Worm (Caenorhabditis elegans) whole organism, young adult: ENCODE results near the gene K10H10.6.

Source experiments
- B0019.2 ChIP-seq: fragments of 200-800 bp; sonication (Bioruptor generic); conservative IDR thresholded peaks from 2 replicates; pipeline ENCODE4 v1.3.6; 2022; ENCODE audit warnings: missing genetic modification reagents, missing genetic modification characterization, missing compliant biosample characterization
- B0261.1 ChIP-seq: sonication (generic microtip); optimal IDR thresholded peaks from 2 replicates; lab custom pipeline; 2016; ENCODE audit warnings: mild to moderate bottlenecking, missing genetic modification characterization, moderate library complexity, missing compliant biosample characterization
- C06A6.2 ChIP-seq: fragments of 200-800 bp; sonication (Bioruptor generic); conservative IDR thresholded peaks from 2 replicates; pipeline ENCODE4 v1.3.6; 2022; ENCODE audit warnings: missing genetic modification characterization, missing compliant biosample characterization
- F22D6.2 ChIP-seq: sonication (generic microtip); optimal IDR thresholded peaks from 2 replicates; lab custom pipeline; 2016; ENCODE audit warnings: mild to moderate bottlenecking, missing genetic modification characterization, missing compliant biosample characterization
- F39B2.1 ChIP-seq: fragments of 200-800 bp; sonication (Bioruptor generic); IDR thresholded peaks from 2 replicates; pipeline ENCODE4 v1.3.6; 2022; ENCODE audit warnings: missing genetic modification reagents, missing genetic modification characterization, missing compliant biosample characterization
- F52B5.7 ChIP-seq: sonication (generic microtip); optimal IDR thresholded peaks from 2 replicates; lab custom pipeline; 2016; ENCODE audit warnings: mild to moderate bottlenecking, missing genetic modification characterization, missing compliant biosample characterization
- F57A8.1 ChIP-seq: fragments of 200-800 bp; sonication (Bioruptor generic); optimal IDR thresholded peaks from 2 replicates; lab custom pipeline; 2018; ENCODE audit warnings: mild to moderate bottlenecking, missing genetic modification characterization, moderate library complexity, missing compliant biosample characterization
- T07F8.4 ChIP-seq: sonication (generic microtip); optimal IDR thresholded peaks from 2 replicates; lab custom pipeline; 2016; ENCODE audit warnings: mild to moderate bottlenecking, missing genetic modification characterization, moderate library complexity, missing compliant biosample characterization
- Y53F4B.3 ChIP-seq: fragments of 200-800 bp; sonication (Bioruptor generic); IDR thresholded peaks from 2 replicates; pipeline ENCODE4 v1.3.6; 2022; ENCODE audit warnings: missing genetic modification reagents, missing genetic modification characterization, missing compliant biosample characterization
- Y67H2A.10 ChIP-seq: fragments of 200-800 bp; sonication (Bioruptor generic); conservative IDR thresholded peaks from 2 replicates; pipeline ENCODE4 v1.3.6; 2022; ENCODE audit warnings: missing genetic modification reagents, missing genetic modification characterization, missing compliant biosample characterization
- ama-1 ChIP-seq, 3 experiments: fragments of 150-350 bp in 1 of 3; sonication (generic microtip) in 2 of 3; optimal IDR thresholded peaks; 2 replicates each; lab custom pipeline; 2014 to 2018; ENCODE audit warnings: missing biosample characterization in 2 of 3, missing genetic modification characterization in 2 of 3, missing genetic modification reagents in 2 of 3
- aptf-2 ChIP-seq: fragments of 200-800 bp; sonication (Bioruptor generic); conservative IDR thresholded peaks from 2 replicates; pipeline ENCODE4 v1.3.6; 2022; ENCODE audit warnings: missing genetic modification reagents, missing genetic modification characterization, missing compliant biosample characterization
- aptf-3 ChIP-seq: fragments of 200-800 bp; sonication (Bioruptor generic); IDR thresholded peaks from 2 replicates; pipeline ENCODE4 v1.3.6; 2022; ENCODE audit warnings: missing genetic modification characterization, missing compliant biosample characterization
- attf-5 ChIP-seq: fragments of 200-800 bp; sonication (Bioruptor generic); optimal IDR thresholded peaks from 2 replicates; lab custom pipeline; 2018; ENCODE audit warnings: mild to moderate bottlenecking, missing genetic modification characterization, missing compliant biosample characterization
- bed-1 ChIP-seq: fragments of 200-800 bp; sonication (Bioruptor generic); IDR thresholded peaks from 2 replicates; pipeline ENCODE4 v1.3.6; 2022; ENCODE audit warnings: missing genetic modification reagents, missing genetic modification characterization, missing compliant biosample characterization
- bed-2 ChIP-seq: fragments of 200-800 bp; sonication (Bioruptor generic); IDR thresholded peaks from 2 replicates; pipeline ENCODE4 v1.3.6; 2022; ENCODE audit warnings: missing genetic modification reagents, missing genetic modification characterization, missing compliant biosample characterization
- ccch-3 ChIP-seq: fragments of 200-800 bp; sonication (Bioruptor generic); optimal IDR thresholded peaks from 2 replicates; lab custom pipeline; 2018; ENCODE audit warnings: mild to moderate bottlenecking, missing genetic modification characterization, missing compliant biosample characterization
- ceh-27 ChIP-seq: fragments of 200-800 bp; sonication (Bioruptor generic); optimal IDR thresholded peaks from 2 replicates; lab custom pipeline; 2018; ENCODE audit warnings: mild to moderate bottlenecking, missing genetic modification characterization, moderate library complexity, missing compliant biosample characterization
- ceh-40 ChIP-seq: fragments of 200-800 bp; sonication (Bioruptor generic); IDR thresholded peaks from 2 replicates; pipeline ENCODE4 v1.3.6; 2022; ENCODE audit warnings: missing genetic modification characterization, missing compliant biosample characterization
- ceh-91 ChIP-seq: fragments of 200-800 bp; sonication (Bioruptor generic); IDR thresholded peaks from 2 replicates; pipeline ENCODE4 v1.3.6; 2022; ENCODE audit warnings: missing genetic modification reagents, missing genetic modification characterization, missing compliant biosample characterization
- chd-7 ChIP-seq: sonication (generic microtip); optimal IDR thresholded peaks from 2 replicates; lab custom pipeline; 2016; ENCODE audit warnings: mild to moderate bottlenecking, missing genetic modification characterization, moderate library complexity, missing compliant biosample characterization
- dox-1 ChIP-seq: fragments of 200-800 bp; sonication (Bioruptor generic); IDR thresholded peaks from 2 replicates; pipeline ENCODE4 v1.3.6; 2022; ENCODE audit warnings: missing genetic modification reagents, missing genetic modification characterization, missing compliant biosample characterization
- dpff-1 ChIP-seq: sonication (generic microtip); optimal IDR thresholded peaks from 2 replicates; lab custom pipeline; 2017; ENCODE audit warnings: mild to moderate bottlenecking, missing genetic modification characterization, missing compliant biosample characterization
- fkh-3 ChIP-seq: sonication (generic microtip); optimal IDR thresholded peaks from 2 replicates; lab custom pipeline; 2016; ENCODE audit warnings: mild to moderate bottlenecking, missing genetic modification characterization, missing compliant biosample characterization
- gei-17 ChIP-seq: fragments of 200-800 bp; sonication (Bioruptor generic); optimal IDR thresholded peaks from 2 replicates; lab custom pipeline; 2018; ENCODE audit warnings: mild to moderate bottlenecking, missing genetic modification characterization, missing compliant biosample characterization
- him-1 ChIP-seq: sonication (generic microtip); optimal IDR thresholded peaks from 2 replicates; lab custom pipeline; 2016; ENCODE audit warnings: missing genotype, missing genetic modification reagents, missing genetic modification characterization, missing compliant biosample characterization
- hmg-1.2 ChIP-seq: fragments of 200-800 bp; sonication (Bioruptor generic); IDR thresholded peaks from 2 replicates; pipeline ENCODE4 v1.3.6; 2022; ENCODE audit warnings: missing genetic modification reagents, missing genetic modification characterization, missing compliant biosample characterization
- hmg-20 ChIP-seq: fragments of 200-800 bp; sonication (Bioruptor generic); IDR thresholded peaks from 2 replicates; pipeline ENCODE4 v1.3.6; 2022; ENCODE audit warnings: missing genetic modification reagents, missing genetic modification characterization, missing compliant biosample characterization
- hrde-1 ChIP-seq: sonication (generic microtip); optimal IDR thresholded peaks from 2 replicates; lab custom pipeline; 2016; ENCODE audit warnings: missing genetic modification characterization, mild to moderate bottlenecking, missing compliant biosample characterization, moderate library complexity, missing genotype, missing genetic modification reagents, borderline replicate concordance
- lin-54 ChIP-seq: fragments of 200-800 bp; sonication (Bioruptor generic); optimal IDR thresholded peaks from 2 replicates; lab custom pipeline; 2018; ENCODE audit warnings: mild to moderate bottlenecking, missing genetic modification characterization, missing compliant biosample characterization
- lsl-1 ChIP-seq: fragments of 200-800 bp; sonication (Bioruptor generic); optimal IDR thresholded peaks from 2 replicates; lab custom pipeline; 2018; ENCODE audit warnings: mild to moderate bottlenecking, missing genetic modification characterization, moderate library complexity, missing compliant biosample characterization
- lsy-27 ChIP-seq: sonication (generic microtip); optimal IDR thresholded peaks from 2 replicates; lab custom pipeline; 2017; ENCODE audit warnings: missing genetic modification characterization, mild to moderate bottlenecking, missing compliant biosample characterization, antibody characterized with exemption, missing genotype, borderline replicate concordance; ENCODE audit not compliant: insufficient read depth
- madf-10 ChIP-seq: sonication (generic microtip); optimal IDR thresholded peaks from 2 replicates; lab custom pipeline; 2016; ENCODE audit warnings: mild to moderate bottlenecking, missing genetic modification characterization, missing compliant biosample characterization
- nhr-27 ChIP-seq: fragments of 200-800 bp; sonication (Bioruptor generic); optimal IDR thresholded peaks from 2 replicates; lab custom pipeline; 2018; ENCODE audit warnings: mild to moderate bottlenecking, missing genetic modification characterization, moderate library complexity, missing compliant biosample characterization
- snpc-3.4 ChIP-seq: sonication (generic microtip); optimal IDR thresholded peaks from 2 replicates; lab custom pipeline; 2017; ENCODE audit warnings: missing genetic modification characterization, mild to moderate bottlenecking, missing compliant biosample characterization, antibody characterized with exemption, moderate library complexity, missing genotype, missing genetic modification reagents
- snpc-4 ChIP-seq, 5 experiments: fragments of 150-350 bp in 1 of 5; sonication (generic microtip) in 4 of 5; optimal IDR thresholded peaks; 2 replicates each; lab custom pipeline; 2014 to 2018; ENCODE audit warnings: missing genetic modification characterization in 5 of 5, missing biosample characterization in 3 of 5, antibody characterized with exemption in 2 of 5, mild to moderate bottlenecking in 2 of 5, missing compliant biosample characterization in 2 of 5, missing genotype in 2 of 5, moderate library complexity in 2 of 5, missing genetic modification reagents in 1 of 5
- somi-1 ChIP-seq: fragments of 200-800 bp; sonication (Bioruptor generic); optimal IDR thresholded peaks from 2 replicates; lab custom pipeline; 2018; ENCODE audit warnings: mild to moderate bottlenecking, missing genetic modification characterization, missing compliant biosample characterization
- tbp1 ChIP-seq: fragments of 200-800 bp; sonication (Bioruptor generic); optimal IDR thresholded peaks from 2 replicates; lab custom pipeline; 2018; ENCODE audit warnings: mild to moderate bottlenecking, missing genetic modification characterization, missing compliant biosample characterization
- tlf-1 ChIP-seq: fragments of 200-800 bp; sonication (Bioruptor generic); optimal IDR thresholded peaks from 2 replicates; lab custom pipeline; 2018; ENCODE audit warnings: mild to moderate bottlenecking, missing genetic modification characterization, missing compliant biosample characterization
- unc-130 ChIP-seq: sonication (generic microtip); optimal IDR thresholded peaks from 2 replicates; lab custom pipeline; 2016; ENCODE audit warnings: missing genetic modification reagents, missing genetic modification characterization, missing compliant biosample characterization
- zim-3 ChIP-seq: sonication (generic microtip); optimal IDR thresholded peaks from 2 replicates; lab custom pipeline; 2017; ENCODE audit warnings: mild to moderate bottlenecking, missing genetic modification characterization, moderate library complexity, missing compliant biosample characterization
- ztf-6 ChIP-seq: fragments of 200-800 bp; sonication (Bioruptor generic); IDR thresholded peaks from 2 replicates; pipeline ENCODE4 v1.3.6; 2022; ENCODE audit warnings: missing genetic modification reagents, missing genetic modification characterization, missing compliant biosample characterization

The K10H10.6 gene

DNA sequence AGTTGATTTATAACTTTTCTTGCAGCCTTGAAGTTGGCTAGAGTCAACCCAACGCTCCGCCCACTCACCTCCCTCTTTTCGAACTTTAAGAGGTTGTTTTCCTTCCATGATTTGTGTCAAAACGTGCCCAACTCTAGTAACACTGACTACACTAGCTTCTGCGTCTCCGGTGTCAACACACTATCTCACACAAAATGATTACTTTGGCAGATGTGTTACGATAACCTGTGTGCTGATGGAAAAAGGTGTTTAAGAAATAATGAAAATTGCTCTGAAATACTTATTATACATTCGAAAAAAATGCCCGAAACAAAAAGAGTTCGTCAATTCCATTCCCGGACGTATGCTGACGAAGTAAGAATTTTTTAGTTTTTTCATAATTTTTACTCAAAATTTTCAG, at the start of gene K10H10.6:
K10H10.6 (plus strand) TSS at position 301 of the 400 bp plus-strand sequence.
- TF ChIP-seq hmg-1.2 (GFP tag; lab: Robert Waterston, UW) = peak; percentile 42; the same call in 1 of the 2 replicates
- TF ChIP-seq snpc-3.4 (tag; lab: Kevin White, UChicago) = no peak
- TF ChIP-seq, all 124 proteins: peak for 1

DNA sequence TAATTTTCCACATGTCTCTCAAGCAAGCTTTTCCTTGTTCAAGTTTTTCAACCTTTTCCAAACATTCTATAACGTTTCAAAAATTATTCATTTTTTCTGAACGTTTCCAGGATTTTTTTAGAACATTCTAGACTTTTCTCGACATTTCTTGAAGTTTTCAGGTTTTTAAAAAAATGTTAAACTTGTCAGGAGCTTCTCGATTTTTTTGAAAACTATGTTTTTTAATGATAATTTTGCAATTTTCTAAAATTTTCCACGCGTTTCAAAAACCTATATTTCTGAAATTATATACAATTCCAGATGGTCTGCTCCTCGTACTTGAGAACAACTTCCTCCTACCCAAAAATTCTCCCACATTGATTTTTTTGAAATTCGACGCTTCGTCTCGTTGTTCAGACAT, 47.8 kb upstream of the K10H10.6 start, which contains the start of gene dmsr-6:
dmsr-6 (plus strand) TSS at position 301 of the 400 bp plus-strand sequence.
- TF ChIP-seq ccch-3 (GFP tag; lab: Kevin White, UChicago) (no peak), F22D6.2 (no peak), aptf-3 (GFP tag; lab: Robert Waterston, UW) (no peak), ceh-40 (GFP tag; lab: Robert Waterston, UW) (no peak), attf-5 (no peak), aptf-2 (GFP tag; lab: Robert Waterston, UW) (no peak), Y53F4B.3 (GFP tag; lab: Robert Waterston, UW) (no peak), F52B5.7 (no peak), F57A8.1 (GFP tag; lab: Kevin White, UChicago) (no peak), zim-3 (tag; lab: Kevin White, UChicago) (no peak), ceh-27 (no peak), gei-17 (no peak), T07F8.4 (tag; lab: Kevin White, UChicago) (no peak), madf-10 (tag; lab: Kevin White, UChicago) (no peak), dpff-1 (tag; lab: Kevin White, UChicago) (no peak), tlf-1 (GFP tag; lab: Kevin White, UChicago) (no peak), lsy-27 (tag; lab: Kevin White, UChicago) (no peak)

- TF ChIP-seq ama-1 (optimal IDR thresholded peaks at IDR 0.05; lab: Kevin White, UChicago) (no peak), ama-1 (GFP tag; optimal IDR thresholded peaks at IDR 0.05; lab: Kevin White, UChicago) (no peak), him-1 (tag; lab: Kevin White, UChicago) (peak; percentile 64)
Observed at ce11 chrII:14470020-14470419, 33.1 kb upstream of the K10H10.6 start.

ce11 chrII:14474700-14475099, 28.4 kb upstream of the K10H10.6 start:
- no peak for TF ChIP-seq ama-1 (optimal IDR thresholded peaks at IDR 0.05; lab: Kevin White, UChicago)
- no peak for TF ChIP-seq ama-1 (GFP tag; optimal IDR thresholded peaks at IDR 0.05; lab: Kevin White, UChicago)
- TF ChIP-seq ceh-91 (GFP tag; lab: Robert Waterston, UW) = no peak
- TF ChIP-seq Y67H2A.10 (GFP tag; lab: Robert Waterston, UW) = no peak
- TF ChIP-seq B0019.2 (GFP tag; lab: Robert Waterston, UW) = no peak
- TF ChIP-seq chd-7 (tag; lab: Kevin White, UChicago) = no peak
- TF ChIP-seq unc-130 = no peak
- no peak for TF ChIP-seq snpc-4 (GFP tag; optimal IDR thresholded peaks at IDR 0.05; lab: Kevin White, UChicago)
- peak in 1 of 4 experiments; percentile 27 for TF ChIP-seq snpc-4 (tag; optimal IDR thresholded peaks at IDR 0.05; lab: Kevin White, UChicago)
- no peak for TF ChIP-seq somi-1 (GFP tag; lab: Kevin White, UChicago)
- no peak for TF ChIP-seq ztf-6 (GFP tag; lab: Robert Waterston, UW)
- TF ChIP-seq lsl-1 (GFP tag; lab: Kevin White, UChicago) = no peak
- TF ChIP-seq zim-3 (tag; lab: Kevin White, UChicago) = no peak
- TF ChIP-seq nhr-27 = no peak
- TF ChIP-seq C06A6.2 = no peak
- TF ChIP-seq tbp1 (GFP tag; lab: Kevin White, UChicago) = peak; percentile 86
- TF ChIP-seq aptf-3 (GFP tag; lab: Robert Waterston, UW) = no peak
- TF ChIP-seq F39B2.1 (GFP tag; lab: Robert Waterston, UW) = no peak
- no peak for TF ChIP-seq dox-1 (GFP tag; lab: Robert Waterston, UW)
- no peak for TF ChIP-seq bed-2 (GFP tag; lab: Robert Waterston, UW)
- TF ChIP-seq hrde-1 = no peak
- no peak for TF ChIP-seq hmg-20
- no peak for TF ChIP-seq ccch-3 (GFP tag; lab: Kevin White, UChicago)
- TF ChIP-seq lin-54 (GFP tag; lab: Kevin White, UChicago) = peak; percentile 18
- no peak for TF ChIP-seq bed-1
- no peak for TF ChIP-seq fkh-3
- peak; percentile 69 for TF ChIP-seq B0261.1
